Fruit fly (Drosophila melanogaster): ENCODE measurements around the gene mtrm.

Gene mtrm

dm6 chr3L:8394132-8394531, 18.7 kb upstream of the mtrm start:
- TF ChIP-seq CG4318 (GFP tag; optimal IDR thresholded peaks at IDR 0.05) (no peak), ss (GFP tag; optimal IDR thresholded peaks at IDR 0.05) (no peak), dsx (GFP tag; optimal IDR thresholded peaks at IDR 0.05; ENCODE audit: poor library complexity, severe bottlenecking) (no peak), CG8119 (GFP tag; IDR thresholded peaks at IDR 0.05) (no peak), Lpt (GFP tag; optimal IDR thresholded peaks at IDR 0.05) (no peak), esn (GFP tag; optimal IDR thresholded peaks at IDR 0.05) (no peak), Hr4 (GFP tag; optimal IDR thresholded peaks at IDR 0.05) (no peak), CG16779 (tag; optimal IDR thresholded peaks at IDR 0.05) (no peak), CG11902 (GFP tag; optimal IDR thresholded peaks at IDR 0.05) (no peak), CG11762 (GFP tag; optimal IDR thresholded peaks at IDR 0.05; ENCODE audit: insufficient read depth) (no peak), Sox15 (GFP tag; optimal IDR thresholded peaks at IDR 0.05) (no peak), spab (GFP tag; optimal IDR thresholded peaks at IDR 0.05) (no peak), CG6854 (GFP tag; optimal IDR thresholded peaks at IDR 0.05) (no peak), Eip75B (GFP tag; optimal IDR thresholded peaks at IDR 0.05) (no peak), fd85E (GFP tag; optimal IDR thresholded peaks at IDR 0.05) (no peak)

dm6 chr3L:8394944-8395343, 17.9 kb upstream of the mtrm start:
- TF ChIP-seq Eip78C (GFP tag) (peak; percentile 33), fkh (GFP tag; optimal IDR thresholded peaks at IDR 0.05) (no peak)

DNA sequence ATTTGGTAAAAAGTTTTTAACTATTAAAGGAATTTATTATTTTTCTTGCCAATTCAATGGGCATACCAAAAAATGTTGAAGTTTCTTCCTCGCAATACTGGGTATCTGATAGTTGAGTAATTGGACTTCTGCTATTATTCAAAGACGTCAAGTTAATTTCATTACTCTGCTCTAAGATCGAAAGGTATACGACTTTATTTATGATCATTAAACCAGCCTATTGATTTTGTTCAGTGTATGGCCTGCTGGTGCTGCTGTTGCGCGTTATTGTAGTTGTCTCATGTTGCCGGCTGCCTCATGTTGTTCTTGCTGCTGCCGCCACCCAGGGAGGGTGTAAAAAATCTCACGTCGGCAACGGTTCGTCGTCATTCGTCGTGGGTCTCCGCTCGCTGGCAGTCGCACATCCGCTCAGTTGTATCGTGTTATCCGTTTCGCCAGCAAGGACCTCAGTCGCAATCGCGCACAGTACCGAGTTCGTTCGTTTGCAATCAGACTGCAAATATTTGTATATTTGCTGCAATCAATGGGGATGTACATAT, 17.1 kb upstream of the mtrm start, which contains the start of gene CG7120:
CG7120 (plus strand) TSS at position 371 of the 539 bp plus-strand sequence.
- TF ChIP-seq ss (GFP tag; optimal IDR thresholded peaks at IDR 0.05) (no peak), CG8319 (GFP tag; optimal IDR thresholded peaks at IDR 0.05) (no peak), Sox14 (GFP tag; optimal IDR thresholded peaks at IDR 0.05) (peak; percentile 23), CG32006 (GFP tag; optimal IDR thresholded peaks at IDR 0.05) (peak; percentile 66), Lpt (GFP tag; optimal IDR thresholded peaks at IDR 0.05) (peak; percentile 30), CG16779 (tag; optimal IDR thresholded peaks at IDR 0.05) (no peak), fd59A (GFP tag; optimal IDR thresholded peaks at IDR 0.05) (no peak), CG31627 (GFP tag; optimal IDR thresholded peaks at IDR 0.05) (peak; percentile 27), lz (GFP tag; optimal IDR thresholded peaks at IDR 0.05) (peak; percentile 12), spab (GFP tag; optimal IDR thresholded peaks at IDR 0.05) (peak; percentile 6), CG10669 (GFP tag; optimal IDR thresholded peaks at IDR 0.05) (peak; percentile 43), CG7368 (GFP tag; optimal IDR thresholded peaks at IDR 0.05) (no peak), Ets96B (tag; optimal IDR thresholded peaks at IDR 0.05) (peak; percentile 31), Eip75B (GFP tag; optimal IDR thresholded peaks at IDR 0.05) (peak; percentile 16), Gug (GFP tag; IDR thresholded peaks at IDR 0.05) (no peak), CG6792 (GFP tag; optimal IDR thresholded peaks at IDR 0.05) (no peak), Smox (GFP tag; optimal IDR thresholded peaks at IDR 0.05) (peak; percentile 41), CG3919 (GFP tag; optimal IDR thresholded peaks at IDR 0.05) (peak; percentile 14), fkh (GFP tag; optimal IDR thresholded peaks at IDR 0.05) (no peak), Hr39 (GFP tag; optimal IDR thresholded peaks at IDR 0.05) (peak; percentile 21), salr (GFP tag; optimal IDR thresholded peaks at IDR 0.05) (peak in 1 of 2 experiments; percentile 46), Hr4 (GFP tag; optimal IDR thresholded peaks at IDR 0.05) (peak; percentile 46), pdm3 (GFP tag; optimal IDR thresholded peaks at IDR 0.05) (peak; percentile 15), Ets21C (GFP tag; optimal IDR thresholded peaks at IDR 0.05) (no peak), OdsH (GFP tag; optimal IDR thresholded peaks at IDR 0.05) (peak; percentile 51), CG6276 (GFP tag; optimal IDR thresholded peaks at IDR 0.05) (peak; percentile 47), CG34406 (GFP tag; optimal IDR thresholded peaks at IDR 0.05) (peak; percentile 19), eg (GFP tag; IDR thresholded peaks at IDR 0.05) (peak; percentile 43; the same call in 1 of the 3 replicates), fd85E (GFP tag; optimal IDR thresholded peaks at IDR 0.05) (no peak), CG9139 (GFP tag; optimal IDR thresholded peaks at IDR 0.05) (no peak), svp (GFP tag) (peak; percentile 75), CG3032 (tag; optimal IDR thresholded peaks at IDR 0.05) (peak; percentile 16), CG8119 (GFP tag; IDR thresholded peaks at IDR 0.05) (0 out of 3 replicates have a peak, but pooled peaks have one; percentile 16), CG6808 (GFP tag; optimal IDR thresholded peaks at IDR 0.05) (no peak), dsx (GFP tag; optimal IDR thresholded peaks at IDR 0.05; ENCODE audit: poor library complexity, severe bottlenecking) (no peak), net (GFP tag; optimal IDR thresholded peaks at IDR 0.05) (no peak), Sox15 (GFP tag; optimal IDR thresholded peaks at IDR 0.05) (no peak), CG10631 (GFP tag; optimal IDR thresholded peaks at IDR 0.05) (no peak), achi (GFP tag; optimal IDR thresholded peaks at IDR 0.05) (no peak), Blimp-1 (GFP tag; optimal IDR thresholded peaks at IDR 0.05) (no peak), esn (GFP tag; optimal IDR thresholded peaks at IDR 0.05) (peak; percentile 35)
